Fruit fly (Drosophila melanogaster) whole organism, embryonic: ENCODE data around the gene Gr63a.
A peak's percentile ranks its signal among the peaks of the same experiment; 100 is the strongest.

ENCODE experiments used
- B-H1 ChIP-seq: fragments of 200-800 bp; sonication (Bioruptor generic); IDR thresholded peaks from 3 replicates; pipeline ENCODE4 v1.3.6; 2022; ENCODE audit warnings: missing biosample characterization, missing genetic modification characterization
- Bgb ChIP-seq: fragments of 200-800 bp; sonication (Bioruptor generic); IDR thresholded peaks from 2 replicates; pipeline ENCODE4 v1.3.6; 2022; ENCODE audit warnings: missing biosample characterization, missing genetic modification characterization; ENCODE audit not compliant: partially characterized antibody
- CG11398 ChIP-seq: fragments of 200-800 bp; sonication (Bioruptor generic); optimal IDR thresholded peaks from 2 replicates; lab custom pipeline; 2016; ENCODE audit warnings: missing biosample characterization, missing genetic modification characterization
- CG12071 ChIP-seq: fragments of 200-800 bp; sonication (Bioruptor generic); optimal IDR thresholded peaks from 3 replicates; lab custom pipeline; 2018; ENCODE audit warnings: missing biosample characterization, mild to moderate bottlenecking, missing genetic modification characterization
- CG12219 ChIP-seq: fragments of 200-800 bp; sonication (Bioruptor generic); optimal IDR thresholded peaks from 3 replicates; lab custom pipeline; 2018; ENCODE audit warnings: missing biosample characterization, mild to moderate bottlenecking, missing genetic modification characterization
- CG13287 ChIP-seq: fragments of 200-800 bp; sonication (Bioruptor generic); IDR thresholded peaks from 2 replicates; pipeline ENCODE4 v1.3.6; 2022; ENCODE audit warnings: missing biosample characterization, missing genetic modification characterization; ENCODE audit not compliant: partially characterized antibody
- CG13424 ChIP-seq: fragments of 200-800 bp; sonication (Bioruptor generic); optimal IDR thresholded peaks from 2 replicates; lab custom pipeline; 2019; ENCODE audit warnings: missing biosample characterization, mild to moderate bottlenecking, missing genetic modification characterization, moderate library complexity
- CG1529 ChIP-seq: fragments of 200-800 bp; sonication (Bioruptor generic); optimal IDR thresholded peaks from 3 replicates; lab custom pipeline; 2018; ENCODE audit warnings: missing biosample characterization, missing genetic modification characterization
- CG1603 ChIP-seq: fragments of 200-800 bp; sonication (Bioruptor generic); optimal IDR thresholded peaks from 2 replicates; lab custom pipeline; 2019; ENCODE audit warnings: missing biosample characterization, mild to moderate bottlenecking, missing genetic modification characterization, moderate library complexity
- CG17328 ChIP-seq: fragments of 200-800 bp; sonication (Bioruptor generic); IDR thresholded peaks from 2 replicates; pipeline ENCODE4 v1.3.6; 2022; ENCODE audit warnings: missing biosample characterization, missing genetic modification characterization
- CG17829 ChIP-seq: fragments of 200-800 bp; optimal IDR thresholded peaks from 2 replicates; lab custom pipeline; 2019; ENCODE audit warnings: missing biosample characterization, mild to moderate bottlenecking, missing genetic modification characterization, moderate library complexity
- CG2116 ChIP-seq: fragments of 200-800 bp; sonication (Bioruptor generic); optimal IDR thresholded peaks from 3 replicates; lab custom pipeline; 2018; ENCODE audit warnings: missing biosample characterization, mild to moderate bottlenecking, missing genetic modification characterization
- CG2120 ChIP-seq: fragments of 200-800 bp; sonication (Bioruptor generic); optimal IDR thresholded peaks from 3 replicates; lab custom pipeline; 2016; ENCODE audit warnings: missing biosample characterization, missing genetic modification characterization
- CG31388 ChIP-seq: fragments of 200-800 bp; sonication (Bioruptor generic); optimal IDR thresholded peaks from 2 replicates; lab custom pipeline; 2016; ENCODE audit warnings: missing biosample characterization, missing genetic modification characterization
- CG5180 ChIP-seq: fragments of 200-800 bp; sonication (Bioruptor generic); optimal IDR thresholded peaks from 3 replicates; lab custom pipeline; 2017; ENCODE audit warnings: missing biosample characterization, missing genetic modification characterization, mild to moderate bottlenecking, moderate library complexity, missing genetic modification reagents
- CG7786 ChIP-seq: fragments of 200-800 bp; sonication (Bioruptor generic); optimal IDR thresholded peaks from 2 replicates; lab custom pipeline; 2016; ENCODE audit warnings: missing biosample characterization, missing genetic modification characterization
- CG8281 ChIP-seq: fragments of 200-800 bp; sonication (Bioruptor generic); optimal IDR thresholded peaks from 2 replicates; lab custom pipeline; 2018; ENCODE audit warnings: missing biosample characterization, mild to moderate bottlenecking, missing genetic modification characterization, moderate library complexity
- CG8359 ChIP-seq: fragments of 200-800 bp; sonication (Bioruptor generic); optimal IDR thresholded peaks from 2 replicates; lab custom pipeline; 2017; ENCODE audit warnings: missing biosample characterization, mild to moderate bottlenecking, missing genetic modification characterization, borderline replicate concordance
- CG8944 ChIP-seq: fragments of 200-800 bp; sonication (Bioruptor generic); optimal IDR thresholded peaks from 3 replicates; lab custom pipeline; 2016; ENCODE audit warnings: missing biosample characterization, missing genetic modification characterization
- CG9876 ChIP-seq: fragments of 200-800 bp; sonication (Bioruptor generic); optimal IDR thresholded peaks from 2 replicates; lab custom pipeline; 2016; ENCODE audit warnings: missing biosample characterization, missing genetic modification characterization
- CG9932 ChIP-seq: fragments of 200-800 bp; sonication (Bioruptor generic); IDR thresholded peaks from 2 replicates; pipeline ENCODE4 v1.3.6; 2022; ENCODE audit warnings: missing biosample characterization, missing genetic modification characterization
- Doc3 ChIP-seq: fragments of 200-800 bp; sonication (Bioruptor generic); IDR thresholded peaks from 3 replicates; pipeline ENCODE4 v1.3.6; 2022; ENCODE audit warnings: missing biosample characterization, missing genetic modification characterization; ENCODE audit not compliant: partially characterized antibody
- E2f2 ChIP-seq: fragments of 200-800 bp; sonication (Bioruptor generic); IDR thresholded peaks from 2 replicates; pipeline ENCODE4 v1.3.6; 2022; ENCODE audit warnings: missing biosample characterization, missing genetic modification characterization
- Ets65A ChIP-seq: fragments of 200-800 bp; sonication (Bioruptor generic); peaks from one replicate; lab custom pipeline; 2016; ENCODE audit warnings: missing biosample characterization, missing genetic modification characterization
- HLH54F ChIP-seq: fragments of 200-800 bp; sonication (Bioruptor generic); optimal IDR thresholded peaks from 3 replicates; lab custom pipeline; 2016; ENCODE audit warnings: missing biosample characterization, missing genetic modification characterization
- Hmx ChIP-seq: fragments of 200-800 bp; sonication (Bioruptor generic); optimal IDR thresholded peaks from 2 replicates; lab custom pipeline; 2016; ENCODE audit warnings: missing biosample characterization, missing genetic modification characterization
- Lhr ChIP-seq: fragments of 200-800 bp; sonication (Bioruptor generic); optimal IDR thresholded peaks from 3 replicates; lab custom pipeline; 2017; ENCODE audit warnings: mild to moderate bottlenecking, missing biosample characterization, missing genetic modification reagents, missing genetic modification characterization
- Oli ChIP-seq: fragments of 200-800 bp; sonication (Bioruptor generic); optimal IDR thresholded peaks from 2 replicates; lab custom pipeline; 2018; ENCODE audit warnings: missing biosample characterization, mild to moderate bottlenecking, missing genetic modification characterization, moderate library complexity
- Rfx ChIP-seq: fragments of 200-800 bp; sonication (Bioruptor generic); IDR thresholded peaks from 2 replicates; pipeline ENCODE4 v1.3.6; 2022; ENCODE audit warnings: missing biosample characterization, missing genetic modification characterization
- Sin3A ChIP-seq: fragments of >200 bp; optimal IDR thresholded peaks from 2 replicates; lab custom pipeline; 2018
- Spps ChIP-seq: fragments of 200-800 bp; sonication (Bioruptor generic); optimal IDR thresholded peaks from 2 replicates; lab custom pipeline; 2018; ENCODE audit warnings: missing biosample characterization, mild to moderate bottlenecking, missing genetic modification characterization
- YL-1 ChIP-seq: fragments of 200-800 bp; sonication (Bioruptor generic); optimal IDR thresholded peaks from 3 replicates; lab custom pipeline; 2017; ENCODE audit warnings: missing biosample characterization, mild to moderate bottlenecking, missing genetic modification characterization
- aop ChIP-seq: fragments of 200-800 bp; sonication (Bioruptor generic); IDR thresholded peaks from 2 replicates; pipeline ENCODE4 v1.3.6; 2022; ENCODE audit warnings: missing biosample characterization, missing genetic modification characterization
- bab2 ChIP-seq: fragments of 200-800 bp; sonication (Bioruptor generic); optimal IDR thresholded peaks from 2 replicates; lab custom pipeline; 2016; ENCODE audit warnings: missing biosample characterization, missing genetic modification characterization
- bigmax ChIP-seq: fragments of 200-800 bp; sonication (Bioruptor generic); optimal IDR thresholded peaks from 2 replicates; lab custom pipeline; 2018; ENCODE audit warnings: missing biosample characterization, mild to moderate bottlenecking, missing genetic modification characterization
- cas ChIP-seq: fragments of 200-800 bp; sonication (Bioruptor generic); IDR thresholded peaks from 2 replicates; pipeline ENCODE4 v1.3.6; 2022; ENCODE audit warnings: missing biosample characterization, missing genetic modification characterization
- ci ChIP-seq: fragments of 200-800 bp; sonication (Bioruptor generic); IDR thresholded peaks from 3 replicates; pipeline ENCODE4 v1.3.6; 2022; ENCODE audit warnings: missing biosample characterization, missing genetic modification characterization
- cwo ChIP-seq: fragments of 200-800 bp; sonication (Bioruptor generic); optimal IDR thresholded peaks from 3 replicates; lab custom pipeline; 2017; ENCODE audit warnings: missing biosample characterization, missing genetic modification characterization, mild to moderate bottlenecking, moderate library complexity, missing genetic modification reagents
- dmrt11E ChIP-seq: fragments of 200-800 bp; sonication (Bioruptor generic); optimal IDR thresholded peaks from 3 replicates; lab custom pipeline; 2018; ENCODE audit warnings: missing biosample characterization, mild to moderate bottlenecking, missing genetic modification characterization, moderate library complexity
- dpn ChIP-seq, 2 experiments: fragments of 200-800 bp; sonication (Bioruptor generic); optimal IDR thresholded peaks; 3 replicates each; lab custom pipeline; 2016; ENCODE audit warnings: missing biosample characterization in 2 of 2, missing genetic modification characterization in 2 of 2
- ewg ChIP-seq: fragments of 200-800 bp; sonication (Bioruptor generic); optimal IDR thresholded peaks from 3 replicates; lab custom pipeline; 2017; ENCODE audit warnings: mild to moderate bottlenecking, missing biosample characterization, missing genetic modification reagents, missing genetic modification characterization
- fu2 ChIP-seq: fragments of 200-800 bp; sonication (Bioruptor generic); optimal IDR thresholded peaks from 2 replicates; lab custom pipeline; 2016; ENCODE audit warnings: missing biosample characterization, missing genetic modification characterization
- gfzf ChIP-seq: fragments of 200-800 bp; sonication (Bioruptor generic); optimal IDR thresholded peaks from 2 replicates; lab custom pipeline; 2016; ENCODE audit warnings: missing biosample characterization, mild to moderate bottlenecking, missing genetic modification characterization, moderate library complexity
- gsb-n ChIP-seq: fragments of 200-800 bp; sonication (Bioruptor generic); optimal IDR thresholded peaks from 3 replicates; lab custom pipeline; 2018; ENCODE audit warnings: missing biosample characterization, mild to moderate bottlenecking, missing genetic modification characterization
- klu ChIP-seq: fragments of 200-800 bp; sonication (Bioruptor generic); IDR thresholded peaks from 2 replicates; pipeline ENCODE4 v1.3.6; 2022; ENCODE audit warnings: missing biosample characterization, missing genetic modification characterization
- nerfin-1 ChIP-seq: fragments of 200-800 bp; sonication (Bioruptor generic); optimal IDR thresholded peaks from 3 replicates; lab custom pipeline; 2019; ENCODE audit warnings: missing biosample characterization, mild to moderate bottlenecking, missing genetic modification characterization, moderate library complexity
- ro ChIP-seq: fragments of 200-800 bp; sonication (Bioruptor generic); IDR thresholded peaks from 2 replicates; pipeline ENCODE4 v1.3.6; 2022; ENCODE audit warnings: missing biosample characterization, missing genetic modification characterization
- stwl ChIP-seq: fragments of 200-800 bp; sonication (Bioruptor generic); optimal IDR thresholded peaks from 3 replicates; lab custom pipeline; 2018; ENCODE audit warnings: missing biosample characterization, mild to moderate bottlenecking, missing genetic modification characterization, moderate library complexity
- trh ChIP-seq: fragments of 200-800 bp; sonication (Bioruptor generic); optimal IDR thresholded peaks from 2 replicates; lab custom pipeline; 2016; ENCODE audit warnings: missing biosample characterization, missing genetic modification characterization
- zen ChIP-seq: fragments of 200-800 bp; sonication (Bioruptor generic); optimal IDR thresholded peaks from 3 replicates; lab custom pipeline; 2018; ENCODE audit warnings: missing biosample characterization, mild to moderate bottlenecking, missing genetic modification characterization, moderate library complexity
- zfh2 ChIP-seq: fragments of 200-800 bp; sonication (Bioruptor generic); optimal IDR thresholded peaks from 2 replicates; lab custom pipeline; 2016; ENCODE audit warnings: missing biosample characterization, missing genetic modification characterization

Gene Gr63a

dm6 chr3L:3896553-3897034 lies at the start of gene Gr63a, which contains the start of gene Lamtor4:
TSS of gene Gr63a (minus strand) at chr3L:3896603.
TSS of gene Lamtor4 (plus strand) at chr3L:3896900.
- no peak for TF ChIP-seq fu2 (GFP tag; lab: Kevin White, UChicago)
- peak; percentile 15 for TF ChIP-seq bigmax (GFP tag; lab: Kevin White, UChicago)
- TF ChIP-seq Rfx = peak; percentile 60
- peak; percentile 45 for TF ChIP-seq YL-1 (GFP tag; lab: Kevin White, UChicago)
- TF ChIP-seq CG13287 = peak; percentile 37; the same call in 1 of the 2 replicates
- no peak for TF ChIP-seq ro (GFP tag; lab: Robert Waterston, UW)
- peak; percentile 18 for TF ChIP-seq CG17829 (tag; lab: Kevin White, UChicago)
- peak; percentile 28 for TF ChIP-seq CG7786 (GFP tag; lab: Kevin White, UChicago)
- TF ChIP-seq zen (tag; lab: Kevin White, UChicago) = peak; percentile 7
- TF ChIP-seq Hmx (GFP tag; lab: Kevin White, UChicago) = no peak
- no peak for TF ChIP-seq CG5180
- no peak for TF ChIP-seq CG8359
- TF ChIP-seq CG2116 (GFP tag; lab: Kevin White, UChicago) = peak; percentile 69
- no peak for TF ChIP-seq CG12219 (GFP tag; lab: Kevin White, UChicago)
- TF ChIP-seq CG8944 (GFP tag; lab: Kevin White, UChicago) = peak; percentile 12
- TF ChIP-seq CG8281 = no peak
- no peak for TF ChIP-seq cas (GFP tag; lab: Robert Waterston, UW)
- no peak for TF ChIP-seq aop
- TF ChIP-seq dpn (GFP tag; optimal IDR thresholded peaks at IDR 0.05; lab: Kevin White, UChicago) = peak; percentile 27 to 28
- TF ChIP-seq CG9876 (GFP tag; lab: Kevin White, UChicago) = no peak
- peak; percentile 42 for TF ChIP-seq Sin3A (lab: Kevin White, UChicago)
- TF ChIP-seq Ets65A (GFP tag; lab: Kevin White, UChicago) = peak; percentile 56
- peak; percentile 97 for TF ChIP-seq E2f2 (GFP tag; lab: Robert Waterston, UW)
- TF ChIP-seq B-H1 (GFP tag; lab: Robert Waterston, UW) = no peak
- TF ChIP-seq bab2 (GFP tag; lab: Kevin White, UChicago) = no peak
- TF ChIP-seq Doc3 = no peak
- TF ChIP-seq CG17328 (GFP tag; lab: Robert Waterston, UW) = no peak
- TF ChIP-seq Bgb = peak; percentile 16; the same call in 1 of the 2 replicates
- no peak for TF ChIP-seq trh (GFP tag; lab: Kevin White, UChicago)
- peak; percentile 33 for TF ChIP-seq HLH54F (GFP tag; lab: Kevin White, UChicago)
- peak; percentile 72 for TF ChIP-seq nerfin-1 (tag; lab: Kevin White, UChicago)
- no peak for TF ChIP-seq gsb-n
- TF ChIP-seq zfh2 (GFP tag; lab: Kevin White, UChicago) = peak; percentile 15
- TF ChIP-seq ewg (GFP tag; lab: Kevin White, UChicago) = no peak
- no peak for TF ChIP-seq Spps (tag; lab: Kevin White, UChicago)
- TF ChIP-seq Oli (tag; lab: Kevin White, UChicago) = no peak
- peak; percentile 36; the same call in 1 of the 2 replicates for TF ChIP-seq klu (GFP tag; lab: Robert Waterston, UW)
- no peak for TF ChIP-seq cwo (GFP tag; lab: Kevin White, UChicago)
- peak; percentile 51 for TF ChIP-seq CG2120 (GFP tag; lab: Kevin White, UChicago)
- TF ChIP-seq CG9932 (GFP tag; lab: Robert Waterston, UW) = peak; percentile 46; the same call in 1 of the 2 replicates
- peak; percentile 69 for TF ChIP-seq CG1603 (tag; lab: Kevin White, UChicago)
- TF ChIP-seq CG1529 = no peak
- no peak for TF ChIP-seq dmrt11E (tag; lab: Kevin White, UChicago)
- TF ChIP-seq Lhr (GFP tag; lab: Kevin White, UChicago) = peak; percentile 24
- peak; percentile 85 for TF ChIP-seq gfzf
- peak; percentile 6 for TF ChIP-seq CG13424 (tag; lab: Kevin White, UChicago)
- peak; percentile 52; the same call in 1 of the 3 replicates for TF ChIP-seq ci
- TF ChIP-seq CG31388 (GFP tag; lab: Kevin White, UChicago) = no peak
- peak; percentile 0 for TF ChIP-seq CG11398 (GFP tag; lab: Kevin White, UChicago)
- no peak for TF ChIP-seq CG12071 (GFP tag; lab: Kevin White, UChicago)
- peak; percentile 76 for TF ChIP-seq stwl (tag; lab: Kevin White, UChicago)
